Worm (Caenorhabditis elegans): ENCODE data around the gene H03G16.5.

DNA sequence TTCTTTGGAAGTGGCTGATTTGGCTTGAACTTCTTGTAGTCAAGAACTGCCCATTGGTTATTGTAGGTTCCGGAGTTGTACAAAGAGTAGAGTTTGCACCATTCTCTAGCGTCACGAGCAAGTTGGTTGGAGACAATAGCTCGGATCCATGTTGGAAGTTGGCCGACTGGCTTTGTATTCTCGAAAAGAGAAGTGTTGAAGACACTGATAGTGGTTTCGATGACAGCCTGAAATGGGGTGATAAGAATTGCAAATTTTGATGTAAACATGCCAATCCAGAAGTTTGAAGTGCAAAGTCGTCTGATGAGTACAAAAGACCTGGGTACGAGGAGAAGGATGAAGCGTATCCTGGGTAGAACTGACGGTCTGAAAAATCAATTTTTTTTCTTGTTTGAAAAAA lies 39.6 kb upstream of the H03G16.5 start:
- TF ChIP-seq pha-4 (tag; optimal IDR thresholded peaks at IDR 0.05) (no peak), sox-2 (GFP tag; IDR thresholded peaks at IDR 0.05) (no peak), C08G9.2 (tag; optimal IDR thresholded peaks at IDR 0.05) (no peak), ama-1 (optimal IDR thresholded peaks at IDR 0.05) (no peak)

Measured in whole organism, late embryonic.